Worm (Caenorhabditis elegans) whole organism, L3 larva: ENCODE data around the gene F45E12.6.

Source experiments
- elt-3 ChIP-seq, 3 experiments: fragments of 150-350 bp in 1 of 3; sonication (generic microtip) in 2 of 3; optimal IDR thresholded peaks; 2 replicates in 2 of 3; 4 replicates in 1 of 3; lab custom pipeline; 2014 to 2017; ENCODE audit warnings: missing biosample characterization in 3 of 3, missing genetic modification characterization in 3 of 3
- fos-1 ChIP-seq: fragments of 150-350 bp; optimal IDR thresholded peaks from 2 replicates; lab custom pipeline; 2014; ENCODE audit warnings: missing biosample characterization, missing genetic modification characterization
- hmg-11 ChIP-seq: sonication (generic microtip); optimal IDR thresholded peaks from 2 replicates; lab custom pipeline; 2016; ENCODE audit warnings: missing genetic modification characterization, missing compliant biosample characterization
- mdl-1 ChIP-seq: fragments of 150-350 bp; optimal IDR thresholded peaks from 2 replicates; lab custom pipeline; 2014; ENCODE audit warnings: missing biosample characterization, missing genetic modification characterization
- nhr-12 ChIP-seq: fragments of 150-350 bp; optimal IDR thresholded peaks from 2 replicates; lab custom pipeline; 2014; ENCODE audit warnings: missing biosample characterization, missing genetic modification characterization
- nhr-237 ChIP-seq: fragments of 150-350 bp; optimal IDR thresholded peaks from 2 replicates; lab custom pipeline; 2014; ENCODE audit warnings: missing biosample characterization, missing genetic modification characterization
- pha-4 ChIP-seq: fragments of 150-350 bp; optimal IDR thresholded peaks from 2 replicates; lab custom pipeline; 2014; ENCODE audit warnings: missing biosample characterization, missing genetic modification reagents, missing genetic modification characterization
- snpc-4 ChIP-seq: fragments of 150-350 bp; optimal IDR thresholded peaks from 2 replicates; lab custom pipeline; 2014; ENCODE audit warnings: missing biosample characterization, missing genetic modification characterization
- unc-62 ChIP-seq: fragments of 150-350 bp; sonication (generic microtip); optimal IDR thresholded peaks from 4 replicates; lab custom pipeline; 2014; ENCODE audit warnings: missing biosample characterization, missing genetic modification reagents, missing genetic modification characterization
- ztf-11 ChIP-seq: fragments of 150-350 bp; optimal IDR thresholded peaks from 2 replicates; lab custom pipeline; 2014; ENCODE audit warnings: missing biosample characterization, missing genetic modification characterization
- ztf-4 ChIP-seq: fragments of 150-350 bp; optimal IDR thresholded peaks from 2 replicates; lab custom pipeline; 2014; ENCODE audit warnings: missing biosample characterization, missing genetic modification characterization

- TF ChIP-seq ztf-4 (tag; lab: Kevin White, UChicago) (no peak), elt-3 (tag; optimal IDR thresholded peaks at IDR 0.05; lab: Kevin White, UChicago) (no peak), hmg-11 (tag; lab: Kevin White, UChicago) (no peak), mdl-1 (no peak), pha-4 (no peak), nhr-12 (tag; lab: Kevin White, UChicago) (no peak), snpc-4 (tag; lab: Kevin White, UChicago) (no peak), fos-1 (tag; lab: Kevin White, UChicago) (no peak), ztf-11 (tag; lab: Kevin White, UChicago) (no peak), nhr-237 (no peak), unc-62 (no peak)
These were observed 38.5 kb upstream of the F45E12.6 start, which contains the start of gene hsp-4 for ce11 chrII:7352507-7352906.
